Worm (Caenorhabditis elegans) whole organism, L3 larva: ENCODE measurements around the gene popl-1.

Experiments
- R02D3.7 ChIP-seq: fragments of 150-350 bp; optimal IDR thresholded peaks from 2 replicates; lab custom pipeline; 2014; ENCODE audit warnings: missing biosample characterization, missing genetic modification characterization
- ZK546.5 ChIP-seq: sonication (generic microtip); optimal IDR thresholded peaks from 2 replicates; lab custom pipeline; 2017; ENCODE audit warnings: missing biosample characterization, missing genetic modification characterization
- aly-2 ChIP-seq: fragments of 150-350 bp; optimal IDR thresholded peaks from 2 replicates; lab custom pipeline; 2014; ENCODE audit warnings: missing biosample characterization, missing genetic modification characterization
- ama-1 ChIP-seq: fragments of 150-350 bp; optimal IDR thresholded peaks from 2 replicates; lab custom pipeline; 2018
- ceh-16 ChIP-seq: sonication (generic microtip); optimal IDR thresholded peaks from 2 replicates; lab custom pipeline; 2017; ENCODE audit warnings: missing biosample characterization, missing genetic modification characterization
- ceh-28 ChIP-seq: fragments of 150-350 bp; optimal IDR thresholded peaks from 2 replicates; lab custom pipeline; 2014; ENCODE audit warnings: missing biosample characterization, missing genetic modification reagents, missing genetic modification characterization
- ceh-82 ChIP-seq: fragments of 150-350 bp; optimal IDR thresholded peaks from 2 replicates; lab custom pipeline; 2014; ENCODE audit warnings: missing biosample characterization, missing genetic modification characterization
- ceh-9 ChIP-seq: sonication (generic microtip); optimal IDR thresholded peaks from 2 replicates; lab custom pipeline; 2018; ENCODE audit warnings: missing biosample characterization, missing genetic modification characterization
- daf-12 ChIP-seq: fragments of 150-350 bp; optimal IDR thresholded peaks from 2 replicates; lab custom pipeline; 2014; ENCODE audit warnings: missing biosample characterization, missing genetic modification reagents, missing genetic modification characterization
- egl-27 ChIP-seq: sonication (generic microtip); optimal IDR thresholded peaks from 4 replicates; lab custom pipeline; 2017; ENCODE audit warnings: missing biosample characterization, missing genetic modification reagents, missing genetic modification characterization
- egl-5 ChIP-seq: fragments of 150-350 bp; optimal IDR thresholded peaks from 2 replicates; lab custom pipeline; 2017; ENCODE audit warnings: missing biosample characterization, missing genetic modification reagents, missing genetic modification characterization, inconsistent platforms
- elt-1 ChIP-seq: fragments of 150-350 bp; optimal IDR thresholded peaks from 2 replicates; lab custom pipeline; 2014; ENCODE audit warnings: missing biosample characterization, missing genetic modification characterization
- elt-2 ChIP-seq: sonication (generic microtip); optimal IDR thresholded peaks from 2 replicates; lab custom pipeline; 2016; ENCODE audit warnings: missing genetic modification reagents, mild to moderate bottlenecking, missing genetic modification characterization, missing compliant biosample characterization
- elt-3 ChIP-seq, 3 experiments: fragments of 150-350 bp in 1 of 3; sonication (generic microtip) in 2 of 3; optimal IDR thresholded peaks; 2 replicates in 2 of 3; 4 replicates in 1 of 3; lab custom pipeline; 2014 to 2017; ENCODE audit warnings: missing biosample characterization in 3 of 3, missing genetic modification characterization in 3 of 3
- fkh-10 ChIP-seq: sonication (generic microtip); optimal IDR thresholded peaks from 2 replicates; lab custom pipeline; 2017; ENCODE audit warnings: missing biosample characterization, missing genetic modification reagents, missing genetic modification characterization
- fkh-2 ChIP-seq: fragments of 150-350 bp; optimal IDR thresholded peaks from 2 replicates; lab custom pipeline; 2014; ENCODE audit warnings: missing biosample characterization, missing genetic modification reagents, missing genetic modification characterization
- hmg-11 ChIP-seq: sonication (generic microtip); optimal IDR thresholded peaks from 2 replicates; lab custom pipeline; 2016; ENCODE audit warnings: missing genetic modification characterization, missing compliant biosample characterization
- jun-1 ChIP-seq: fragments of 150-350 bp; optimal IDR thresholded peaks from 2 replicates; lab custom pipeline; 2014; ENCODE audit warnings: missing biosample characterization, missing genetic modification reagents, missing genetic modification characterization
- lin-15B ChIP-seq: fragments of 150-350 bp; optimal IDR thresholded peaks from 2 replicates; lab custom pipeline; 2014; ENCODE audit warnings: missing biosample characterization, missing genetic modification characterization
- lin-39 ChIP-seq: fragments of 150-350 bp; optimal IDR thresholded peaks from 2 replicates; lab custom pipeline; 2018; ENCODE audit warnings: missing biosample characterization, missing genetic modification reagents, missing genetic modification characterization
- lsy-12 ChIP-seq: sonication (generic microtip); optimal IDR thresholded peaks from 2 replicates; lab custom pipeline; 2016; ENCODE audit warnings: mild to moderate bottlenecking, missing genetic modification characterization, missing compliant biosample characterization
- mdl-1 ChIP-seq: fragments of 150-350 bp; optimal IDR thresholded peaks from 2 replicates; lab custom pipeline; 2014; ENCODE audit warnings: missing biosample characterization, missing genetic modification characterization
- mml-1 ChIP-seq: fragments of 150-350 bp; sonication (generic microtip); optimal IDR thresholded peaks from 3 replicates; lab custom pipeline; 2014; ENCODE audit warnings: missing biosample characterization, missing genetic modification characterization
- nfya-1 ChIP-seq: sonication (generic microtip); optimal IDR thresholded peaks from 2 replicates; lab custom pipeline; 2017; ENCODE audit warnings: missing genetic modification characterization, mild to moderate bottlenecking, missing compliant biosample characterization, antibody characterized with exemption, moderate library complexity; ENCODE audit not compliant: insufficient read depth
- nhr-11 ChIP-seq: fragments of 150-350 bp; optimal IDR thresholded peaks from 2 replicates; lab custom pipeline; 2014; ENCODE audit warnings: missing biosample characterization, missing genetic modification characterization
- nhr-12 ChIP-seq: fragments of 150-350 bp; optimal IDR thresholded peaks from 2 replicates; lab custom pipeline; 2014; ENCODE audit warnings: missing biosample characterization, missing genetic modification characterization
- nhr-23 ChIP-seq: fragments of 150-350 bp; optimal IDR thresholded peaks from 2 replicates; lab custom pipeline; 2014; ENCODE audit warnings: missing biosample characterization, missing genetic modification reagents, missing genetic modification characterization
- nhr-237 ChIP-seq: fragments of 150-350 bp; optimal IDR thresholded peaks from 2 replicates; lab custom pipeline; 2014; ENCODE audit warnings: missing biosample characterization, missing genetic modification characterization
- nhr-25 ChIP-seq: sonication (generic microtip); optimal IDR thresholded peaks from 2 replicates; lab custom pipeline; 2017; ENCODE audit warnings: missing biosample characterization, missing genetic modification characterization
- nhr-28 ChIP-seq: fragments of 150-350 bp; optimal IDR thresholded peaks from 2 replicates; lab custom pipeline; 2014; ENCODE audit warnings: missing biosample characterization, missing genetic modification characterization
- nhr-43 ChIP-seq: sonication (generic microtip); optimal IDR thresholded peaks from 2 replicates; lab custom pipeline; 2016; ENCODE audit warnings: mild to moderate bottlenecking, missing genetic modification characterization, missing compliant biosample characterization; ENCODE audit not compliant: poor library complexity, severe bottlenecking
- nhr-67 ChIP-seq: fragments of 150-350 bp; optimal IDR thresholded peaks from 2 replicates; lab custom pipeline; 2014; ENCODE audit warnings: missing biosample characterization, missing genetic modification characterization
- nhr-76 ChIP-seq: fragments of 150-350 bp; sonication (generic microtip); optimal IDR thresholded peaks from 5 replicates; lab custom pipeline; 2014; ENCODE audit warnings: missing biosample characterization, missing genetic modification characterization
- nhr-77 ChIP-seq: fragments of 150-350 bp; optimal IDR thresholded peaks from 2 replicates; lab custom pipeline; 2014; ENCODE audit warnings: missing biosample characterization, missing genetic modification characterization
- pha-4 ChIP-seq: fragments of 150-350 bp; optimal IDR thresholded peaks from 2 replicates; lab custom pipeline; 2014; ENCODE audit warnings: missing biosample characterization, missing genetic modification reagents, missing genetic modification characterization
- pqm-1 ChIP-seq: fragments of 150-350 bp; optimal IDR thresholded peaks from 2 replicates; lab custom pipeline; 2017; ENCODE audit warnings: missing biosample characterization, missing genetic modification characterization, inconsistent platforms
- sea-2 ChIP-seq: fragments of 150-350 bp; sonication (generic microtip); optimal IDR thresholded peaks from 4 replicates; lab custom pipeline; 2014; ENCODE audit warnings: missing biosample characterization, missing genetic modification reagents, missing genetic modification characterization
- skn-1 ChIP-seq: fragments of 150-350 bp; optimal IDR thresholded peaks from 2 replicates; lab custom pipeline; 2014; ENCODE audit warnings: missing biosample characterization, missing genetic modification characterization
- snpc-4 ChIP-seq: fragments of 150-350 bp; optimal IDR thresholded peaks from 2 replicates; lab custom pipeline; 2014; ENCODE audit warnings: missing biosample characterization, missing genetic modification characterization
- tbx-2 ChIP-seq: sonication (generic microtip); optimal IDR thresholded peaks from 2 replicates; lab custom pipeline; 2016; ENCODE audit warnings: mild to moderate bottlenecking, missing genetic modification characterization, missing compliant biosample characterization
- unc-39 ChIP-seq: sonication (generic microtip); optimal IDR thresholded peaks from 4 replicates; lab custom pipeline; 2017; ENCODE audit warnings: missing biosample characterization, missing genetic modification characterization
- unc-62 ChIP-seq: fragments of 150-350 bp; sonication (generic microtip); optimal IDR thresholded peaks from 4 replicates; lab custom pipeline; 2014; ENCODE audit warnings: missing biosample characterization, missing genetic modification reagents, missing genetic modification characterization
- zag-1 ChIP-seq: fragments of 150-350 bp; optimal IDR thresholded peaks from 2 replicates; lab custom pipeline; 2014; ENCODE audit warnings: missing biosample characterization, missing genetic modification characterization
- ztf-11 ChIP-seq: fragments of 150-350 bp; optimal IDR thresholded peaks from 2 replicates; lab custom pipeline; 2014; ENCODE audit warnings: missing biosample characterization, missing genetic modification characterization
- ztf-4 ChIP-seq: fragments of 150-350 bp; optimal IDR thresholded peaks from 2 replicates; lab custom pipeline; 2014; ENCODE audit warnings: missing biosample characterization, missing genetic modification characterization

popl-1 gene

DNA sequence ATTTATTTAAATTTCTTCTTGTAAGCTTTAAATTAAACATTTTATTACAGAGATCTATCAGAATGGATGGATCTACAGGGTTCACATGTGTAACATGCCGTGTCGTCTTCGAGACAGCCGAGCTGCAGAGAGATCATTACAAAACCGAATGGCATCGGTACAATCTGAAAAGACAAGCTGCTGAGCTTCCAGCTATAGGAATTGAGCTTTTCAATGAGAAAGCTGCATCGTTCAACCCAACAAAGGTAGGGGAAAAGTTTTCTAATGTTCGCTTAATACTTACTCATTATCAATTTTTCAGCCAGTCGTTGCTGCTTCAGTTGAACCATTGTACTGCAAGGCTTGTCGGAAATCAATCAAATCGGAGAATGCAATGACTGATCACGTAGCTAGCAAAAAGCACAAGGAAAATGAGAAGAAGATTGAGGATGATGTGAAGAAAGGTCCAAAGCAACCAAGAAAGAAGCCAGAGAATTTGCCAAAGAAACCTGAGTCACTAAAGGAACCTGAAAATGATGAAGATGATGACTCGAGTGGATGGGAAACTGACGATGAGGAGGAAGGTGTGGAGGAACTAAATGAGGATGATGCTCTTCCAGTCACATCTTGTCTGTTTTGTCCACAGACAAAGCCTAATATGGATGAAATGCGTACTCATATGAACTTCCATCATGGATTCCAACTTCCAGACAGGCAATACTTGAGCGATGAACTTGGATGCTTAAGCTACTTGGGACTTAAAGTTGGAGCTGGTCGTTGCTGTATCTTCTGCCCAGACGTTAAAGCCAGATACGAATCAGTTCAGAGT, 48.9 kb downstream of the popl-1 start, which contains the start of gene znf-622:
znf-622 (plus strand) TSS at position 51 of the 808 bp plus-strand sequence.
- no peak for TF ChIP-seq egl-5
- no peak for TF ChIP-seq ceh-16 (tag; lab: Kevin White, UChicago)
- TF ChIP-seq nhr-43 (tag; lab: Kevin White, UChicago) = no peak
- TF ChIP-seq ceh-28 (tag; lab: Kevin White, UChicago) = no peak
- TF ChIP-seq ama-1 (lab: Kevin White, UChicago) = no peak
- no peak for TF ChIP-seq lin-39 (tag; lab: Kevin White, UChicago)
- TF ChIP-seq nhr-12 = no peak
- no peak for TF ChIP-seq nhr-77
- no peak for TF ChIP-seq nhr-67 (tag; lab: Kevin White, UChicago)
- no peak for TF ChIP-seq zag-1
- TF ChIP-seq pha-4 (tag; lab: Kevin White, UChicago) = no peak

DNA sequence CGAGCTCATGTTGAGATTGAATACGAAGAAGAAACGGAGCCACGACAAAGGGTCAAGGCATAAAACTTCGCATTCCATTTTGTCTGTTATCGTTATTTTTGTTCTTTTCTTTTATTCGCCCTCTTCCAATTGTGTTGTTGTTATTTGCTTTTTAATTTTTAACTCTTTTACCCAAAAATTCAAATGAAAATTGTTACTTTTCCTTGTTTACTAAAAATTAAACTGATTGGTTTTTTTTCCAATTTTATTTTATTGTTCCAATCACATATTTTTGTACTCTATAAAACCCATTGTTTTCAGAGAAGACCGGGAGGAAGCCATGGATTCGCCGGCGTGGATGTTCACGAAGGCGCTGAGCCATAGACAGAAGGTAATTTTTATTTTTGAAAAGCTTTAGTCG, 50.3 kb downstream of the popl-1 start, which contains the start of gene C16A3.5:
C16A3.5 (plus strand) TSS at position 301 of the 400 bp plus-strand sequence.
- TF ChIP-seq zag-1 (no peak), fkh-10 (GFP tag; lab: Kevin White, UChicago) (no peak), mdl-1 (tag; lab: Kevin White, UChicago) (no peak)

DNA sequence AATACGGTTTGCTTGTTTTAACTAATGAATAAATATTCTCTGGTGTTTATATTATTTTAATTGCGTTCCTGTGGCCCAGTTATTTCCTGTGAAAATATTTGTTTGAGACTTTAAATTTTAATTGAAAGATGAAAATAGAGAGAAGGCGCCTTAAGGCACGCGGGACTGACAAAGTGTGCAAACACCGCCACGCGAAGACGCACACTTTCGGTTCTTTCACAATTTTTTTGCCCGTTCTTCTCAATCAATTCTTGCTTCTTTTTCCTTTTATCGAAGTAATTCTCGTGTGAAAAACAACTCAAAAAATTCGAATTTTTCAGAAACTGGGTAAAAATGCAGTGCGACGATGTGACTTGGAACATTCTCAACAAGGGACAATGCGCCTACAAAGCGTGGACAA, 51.6 kb downstream of the popl-1 start, which contains the start of gene C16A3.6:
C16A3.6 (plus strand) TSS at position 84 of the 400 bp plus-strand sequence.
- TF ChIP-seq ceh-9 = no peak
- no peak for TF ChIP-seq mml-1 (tag; lab: Kevin White, UChicago)
- TF ChIP-seq pha-4 (tag; lab: Kevin White, UChicago) = peak; percentile 40
- no peak for TF ChIP-seq elt-3 (tag; optimal IDR thresholded peaks at IDR 0.05; lab: Kevin White, UChicago)
- no peak for TF ChIP-seq lin-39 (tag; lab: Kevin White, UChicago)
- no peak for TF ChIP-seq nhr-76 (tag; lab: Kevin White, UChicago)
- TF ChIP-seq mdl-1 (tag; lab: Kevin White, UChicago) = no peak
- no peak for TF ChIP-seq sea-2 (GFP tag; lab: Kevin White, UChicago)
- no peak for TF ChIP-seq nhr-12
- TF ChIP-seq egl-5 = no peak
- TF ChIP-seq nhr-237 (tag; lab: Kevin White, UChicago) = no peak
- no peak for TF ChIP-seq unc-39 (tag; lab: Kevin White, UChicago)
- no peak for TF ChIP-seq ZK546.5 (tag; lab: Kevin White, UChicago)
- no peak for TF ChIP-seq fkh-10 (GFP tag; lab: Kevin White, UChicago)
- TF ChIP-seq nhr-25 (tag; lab: Kevin White, UChicago) = no peak
- TF ChIP-seq lsy-12 (tag; lab: Kevin White, UChicago) = no peak
- no peak for TF ChIP-seq fkh-2 (tag; lab: Kevin White, UChicago)
- no peak for TF ChIP-seq ztf-11 (tag; lab: Kevin White, UChicago)
- no peak for TF ChIP-seq zag-1
- no peak for TF ChIP-seq ceh-16 (tag; lab: Kevin White, UChicago)
- no peak for TF ChIP-seq unc-62 (GFP tag; lab: Kevin White, UChicago)
- no peak for TF ChIP-seq R02D3.7 (tag; lab: Kevin White, UChicago)
- no peak for TF ChIP-seq ceh-82 (tag; lab: Kevin White, UChicago)
- TF ChIP-seq ztf-4 (tag; lab: Kevin White, UChicago) = no peak
- no peak for TF ChIP-seq nhr-43 (tag; lab: Kevin White, UChicago)
- peak; percentile 14 for TF ChIP-seq elt-2
- TF ChIP-seq elt-1 (tag; lab: Kevin White, UChicago) = no peak
- TF ChIP-seq ceh-28 (tag; lab: Kevin White, UChicago) = no peak
- no peak for TF ChIP-seq lin-15B (tag; lab: Kevin White, UChicago)
- peak; percentile 11 for TF ChIP-seq nhr-23 (tag; lab: Kevin White, UChicago)
- peak; percentile 37 for TF ChIP-seq nfya-1 (tag; lab: Kevin White, UChicago)
- no peak for TF ChIP-seq nhr-28
- TF ChIP-seq ama-1 (lab: Kevin White, UChicago) = peak; percentile 75
- no peak for TF ChIP-seq nhr-77
- TF ChIP-seq pqm-1 = no peak
- peak; percentile 32 for TF ChIP-seq hmg-11 (tag; lab: Kevin White, UChicago)
- TF ChIP-seq daf-12 = no peak
- TF ChIP-seq nhr-67 (tag; lab: Kevin White, UChicago) = no peak
- TF ChIP-seq nhr-11 = no peak
- no peak for TF ChIP-seq skn-1 (tag; lab: Kevin White, UChicago)
- no peak for TF ChIP-seq jun-1 (tag; lab: Kevin White, UChicago)
- TF ChIP-seq tbx-2 (tag; lab: Kevin White, UChicago) = no peak
- no peak for TF ChIP-seq snpc-4 (tag; lab: Kevin White, UChicago)
- TF ChIP-seq aly-2 (tag; lab: Kevin White, UChicago) = no peak
- no peak for TF ChIP-seq egl-27 (tag; lab: Kevin White, UChicago)
